Worm (Caenorhabditis elegans) whole organism, L1 larva: ENCODE measurements around the gene T04C12.11.
A peak's percentile ranks its signal among the peaks of the same experiment; 100 is the strongest.

Experiments used
- blmp-1 ChIP-seq: fragments of 150-350 bp; optimal IDR thresholded peaks from 2 replicates; lab custom pipeline; 2014; ENCODE audit warnings: missing biosample characterization, missing genetic modification characterization
- egl-27 ChIP-seq, 2 experiments: fragments of 150-350 bp in 1 of 2; sonication (generic microtip); optimal IDR thresholded peaks; 3 replicates each; lab custom pipeline; 2017 to 2018; ENCODE audit warnings: missing biosample characterization in 2 of 2, missing genetic modification characterization in 2 of 2, missing genetic modification reagents in 2 of 2
- fkh-10 ChIP-seq: sonication (generic microtip); optimal IDR thresholded peaks from 2 replicates; lab custom pipeline; 2017; ENCODE audit warnings: missing biosample characterization, missing genetic modification reagents, missing genetic modification characterization
- fos-1 ChIP-seq: fragments of 150-350 bp; optimal IDR thresholded peaks from 2 replicates; lab custom pipeline; 2014; ENCODE audit warnings: missing biosample characterization, missing genetic modification characterization
- lin-13 ChIP-seq: fragments of 150-350 bp; optimal IDR thresholded peaks from 2 replicates; lab custom pipeline; 2014; ENCODE audit warnings: missing biosample characterization, missing genetic modification reagents, missing genetic modification characterization
- lin-39 ChIP-seq: fragments of 150-350 bp; optimal IDR thresholded peaks from 2 replicates; lab custom pipeline; 2014; ENCODE audit warnings: missing biosample characterization, missing genetic modification reagents, missing genetic modification characterization
- lsy-2 ChIP-seq, 2 experiments: fragments of 150-350 bp; optimal IDR thresholded peaks; 2 replicates each; lab custom pipeline; 2014; ENCODE audit warnings: missing biosample characterization in 2 of 2, missing genetic modification characterization in 2 of 2
- nhr-12 ChIP-seq: sonication (generic microtip); optimal IDR thresholded peaks from 2 replicates; lab custom pipeline; 2017; ENCODE audit warnings: missing biosample characterization, missing genetic modification characterization
- nhr-76 ChIP-seq: sonication (generic microtip); optimal IDR thresholded peaks from 2 replicates; lab custom pipeline; 2017; ENCODE audit warnings: missing biosample characterization, missing genetic modification characterization
- snpc-4 ChIP-seq: fragments of 150-350 bp; optimal IDR thresholded peaks from 2 replicates; lab custom pipeline; 2014; ENCODE audit warnings: missing biosample characterization, missing genetic modification characterization
- tbx-2 ChIP-seq: sonication (generic microtip); optimal IDR thresholded peaks from 2 replicates; lab custom pipeline; 2016; ENCODE audit warnings: missing genetic modification characterization, missing compliant biosample characterization

DNA sequence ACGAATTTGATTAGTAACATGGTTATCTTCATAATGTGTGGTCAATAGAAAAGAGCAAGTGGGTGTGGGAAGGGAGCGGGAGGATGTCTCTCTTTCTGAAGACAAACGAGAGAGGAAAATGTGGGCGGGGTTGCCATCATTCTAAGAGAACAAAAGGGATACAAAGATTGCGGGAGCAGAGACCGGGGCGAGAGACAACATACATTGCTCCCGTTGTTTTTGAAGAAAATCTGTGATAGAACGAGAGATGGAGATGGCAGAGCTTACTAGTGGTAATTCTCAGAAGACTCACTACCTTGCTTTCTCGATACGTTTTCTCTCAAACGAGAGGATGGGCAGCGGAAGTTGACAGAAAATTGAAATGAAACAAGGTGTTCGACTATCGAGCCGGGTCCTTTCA, 13.3 kb upstream of the T04C12.11 start:
- TF ChIP-seq lin-39 (tag; lab: Kevin White, UChicago) (no peak), lsy-2 (tag; optimal IDR thresholded peaks at IDR 0.05; lab: Kevin White, UChicago) (peak in 1 of 2 experiments; percentile 36), fkh-10 (no peak), fos-1 (no peak), blmp-1 (tag; lab: Kevin White, UChicago) (no peak), egl-27 (tag; optimal IDR thresholded peaks at IDR 0.05; lab: Kevin White, UChicago) (no peak), lin-13 (GFP tag; lab: Kevin White, UChicago) (no peak), nhr-76 (tag; lab: Kevin White, UChicago) (no peak), nhr-12 (tag; lab: Kevin White, UChicago) (no peak), tbx-2 (peak; percentile 14), snpc-4 (tag; lab: Kevin White, UChicago) (no peak)
